Worm (Caenorhabditis elegans) whole organism, L4 larva: ENCODE results near the gene nhr-288.
A peak's percentile ranks its signal among the peaks of the same experiment; 100 is the strongest.
"Not testable (repeated sequence)": the region's sequence is repeated elsewhere in the genome, so short reads cannot be mapped to it uniquely, and the experiment has no call there.

ENCODE experiments used
- F37D6.2 ChIP-seq: sonication (generic microtip); optimal IDR thresholded peaks from 2 replicates; lab custom pipeline; 2016; ENCODE audit warnings: mild to moderate bottlenecking, missing genetic modification characterization, missing compliant biosample characterization
- Y105C5A.15 ChIP-seq: fragments of 200-800 bp; sonication (Bioruptor generic); IDR thresholded peaks from 2 replicates; pipeline ENCODE4 v1.3.6; 2022; ENCODE audit warnings: missing genetic modification characterization, missing compliant biosample characterization
- Y75B8A.6 ChIP-seq: fragments of 200-800 bp; sonication (Bioruptor generic); IDR thresholded peaks from 2 replicates; pipeline ENCODE4 v1.3.6; 2022; ENCODE audit warnings: missing genetic modification reagents, missing genetic modification characterization, missing compliant biosample characterization
- ZK337.2 ChIP-seq: fragments of 200-800 bp; sonication (Bioruptor generic); IDR thresholded peaks from 2 replicates; pipeline ENCODE4 v1.3.6; 2022; ENCODE audit warnings: missing genetic modification reagents, missing genetic modification characterization, missing compliant biosample characterization
- aha-1 ChIP-seq: fragments of 150-350 bp; peaks from one replicate; lab custom pipeline; 2014; ENCODE audit warnings: missing biosample characterization, missing genetic modification characterization
- ceh-20 ChIP-seq: fragments of 200-800 bp; sonication (Bioruptor generic); IDR thresholded peaks from 2 replicates; pipeline ENCODE4 v1.3.6; 2022; ENCODE audit warnings: missing genetic modification reagents, missing genetic modification characterization, missing compliant biosample characterization
- ceh-28 ChIP-seq: fragments of 150-350 bp; optimal IDR thresholded peaks from 2 replicates; lab custom pipeline; 2014; ENCODE audit warnings: missing biosample characterization, missing genetic modification reagents, missing genetic modification characterization
- ceh-62 ChIP-seq: sonication (generic microtip); optimal IDR thresholded peaks from 2 replicates; lab custom pipeline; 2017; ENCODE audit warnings: missing biosample characterization, missing genetic modification characterization
- ceh-82 ChIP-seq: sonication (generic microtip); optimal IDR thresholded peaks from 2 replicates; lab custom pipeline; 2017; ENCODE audit warnings: missing biosample characterization, missing genetic modification characterization
- cey-2 ChIP-seq: sonication (generic microtip); optimal IDR thresholded peaks from 3 replicates; lab custom pipeline; 2017; ENCODE audit warnings: missing genetic modification characterization, mild to moderate bottlenecking, missing compliant biosample characterization, antibody characterized with exemption, borderline replicate concordance; ENCODE audit not compliant: insufficient read depth
- daf-8 ChIP-seq: fragments of 200-800 bp; sonication (Bioruptor generic); IDR thresholded peaks from 2 replicates; pipeline ENCODE4 v1.3.6; 2022; ENCODE audit warnings: missing genetic modification characterization, missing compliant biosample characterization
- dmd-8 ChIP-seq: fragments of 200-800 bp; sonication (Bioruptor generic); IDR thresholded peaks from 2 replicates; pipeline ENCODE4 v1.3.6; 2022; ENCODE audit warnings: missing genetic modification characterization, missing compliant biosample characterization
- dpl-1 ChIP-seq: fragments of 150-350 bp; optimal IDR thresholded peaks from 2 replicates; lab custom pipeline; 2014; ENCODE audit warnings: missing biosample characterization, missing genetic modification reagents, missing genetic modification characterization
- dve-1 ChIP-seq: sonication (generic microtip); optimal IDR thresholded peaks from 2 replicates; lab custom pipeline; 2017; ENCODE audit warnings: antibody characterized with exemption, mild to moderate bottlenecking, missing genetic modification characterization, missing compliant biosample characterization; ENCODE audit not compliant: insufficient read depth
- egl-27 ChIP-seq: sonication (generic microtip); optimal IDR thresholded peaks from 3 replicates; lab custom pipeline; 2017; ENCODE audit warnings: missing biosample characterization, missing genetic modification reagents, missing genetic modification characterization
- gei-8 ChIP-seq: fragments of 200-800 bp; sonication (Bioruptor generic); optimal IDR thresholded peaks from 2 replicates; lab custom pipeline; 2018; ENCODE audit warnings: mild to moderate bottlenecking, missing genetic modification characterization, missing compliant biosample characterization
- hif-1 ChIP-seq, 2 experiments: sonication (generic microtip); optimal IDR thresholded peaks; 2 replicates each; lab custom pipeline; 2016 to 2017; ENCODE audit warnings: missing compliant biosample characterization in 2 of 2, missing genetic modification characterization in 2 of 2, missing genetic modification reagents in 2 of 2, missing genotype in 2 of 2, mild to moderate bottlenecking in 1 of 2
- hlh-30 ChIP-seq: sonication (generic microtip); optimal IDR thresholded peaks from 2 replicates; lab custom pipeline; 2017; ENCODE audit warnings: antibody characterized with exemption, mild to moderate bottlenecking, missing genetic modification characterization, missing compliant biosample characterization; ENCODE audit not compliant: insufficient read depth
- hmg-1.1 ChIP-seq: fragments of 200-800 bp; sonication (Bioruptor generic); IDR thresholded peaks from 2 replicates; pipeline ENCODE4 v1.3.6; 2022; ENCODE audit warnings: missing genetic modification reagents, missing genetic modification characterization, missing compliant biosample characterization
- lin-15B ChIP-seq: fragments of 150-350 bp; sonication (generic microtip); optimal IDR thresholded peaks from 3 replicates; lab custom pipeline; 2014; ENCODE audit warnings: missing biosample characterization, missing genetic modification characterization
- lin-39 ChIP-seq: fragments of 150-350 bp; optimal IDR thresholded peaks from 2 replicates; lab custom pipeline; 2014; ENCODE audit warnings: missing biosample characterization, missing genetic modification reagents, missing genetic modification characterization
- madf-5 ChIP-seq, 2 experiments: fragments of 200-800 bp; sonication (Bioruptor generic); IDR thresholded peaks; 2 replicates each; pipeline ENCODE4 v1.3.6; 2022; ENCODE audit warnings: missing compliant biosample characterization in 2 of 2, missing genetic modification characterization in 2 of 2
- mdt-29 ChIP-seq: fragments of 200-800 bp; sonication (Bioruptor generic); IDR thresholded peaks from 2 replicates; pipeline ENCODE4 v1.3.6; 2022; ENCODE audit warnings: missing genetic modification reagents, missing genetic modification characterization, missing compliant biosample characterization
- mxl-3 ChIP-seq: fragments of 200-800 bp; sonication (Bioruptor generic); optimal IDR thresholded peaks from 2 replicates; lab custom pipeline; 2018; ENCODE audit warnings: mild to moderate bottlenecking, missing genetic modification characterization, missing compliant biosample characterization
- nhr-10 ChIP-seq: fragments of 150-350 bp; optimal IDR thresholded peaks from 2 replicates; lab custom pipeline; 2014; ENCODE audit warnings: missing biosample characterization, missing genetic modification characterization
- nhr-102 ChIP-seq: sonication (generic microtip); optimal IDR thresholded peaks from 2 replicates; lab custom pipeline; 2016; ENCODE audit warnings: mild to moderate bottlenecking, missing genetic modification characterization, moderate library complexity, missing compliant biosample characterization
- nhr-25 ChIP-seq: sonication (generic microtip); optimal IDR thresholded peaks from 2 replicates; lab custom pipeline; 2017; ENCODE audit warnings: missing genetic modification characterization, mild to moderate bottlenecking, missing compliant biosample characterization, antibody characterized with exemption, moderate library complexity, borderline replicate concordance; ENCODE audit not compliant: insufficient read depth
- php-3 ChIP-seq: fragments of 200-800 bp; sonication (Bioruptor generic); IDR thresholded peaks from 2 replicates; pipeline ENCODE4 v1.3.6; 2022; ENCODE audit warnings: missing genetic modification reagents, missing genetic modification characterization, missing compliant biosample characterization
- unc-62 ChIP-seq, 3 experiments: fragments of 150-350 bp in 1 of 3; sonication (generic microtip); optimal IDR thresholded peaks in 2 of 3; peaks in 1 of 3; 1 replicate in 1 of 3; 2 replicates in 2 of 3; lab custom pipeline; 2014 to 2017; ENCODE audit warnings: missing biosample characterization in 3 of 3, missing genetic modification characterization in 3 of 3, missing genetic modification reagents in 3 of 3, missing genotype in 1 of 3
- zag-1 ChIP-seq: fragments of 150-350 bp; optimal IDR thresholded peaks from 2 replicates; lab custom pipeline; 2014; ENCODE audit warnings: missing biosample characterization, missing genetic modification characterization

Gene nhr-288

DNA sequence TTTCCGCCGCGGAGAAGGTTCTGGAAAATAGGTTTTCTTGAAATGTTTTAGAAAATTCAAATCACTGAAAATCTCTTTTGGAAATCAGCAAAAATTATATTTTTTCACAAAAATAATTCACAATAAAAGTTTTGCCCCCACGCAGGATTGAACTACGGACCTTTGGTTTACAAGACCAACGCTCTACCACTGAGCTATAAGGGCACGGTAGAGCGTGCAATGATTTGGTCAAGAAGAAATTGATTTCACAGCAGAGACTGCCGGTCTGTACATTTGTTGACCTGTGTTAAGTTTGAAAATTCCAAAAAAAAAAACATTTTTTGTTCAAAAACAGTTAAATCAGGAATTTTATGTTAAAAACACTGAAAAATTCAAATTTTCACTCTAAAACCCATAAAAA lies 29.9 kb upstream of the nhr-288 start (continued):
- TF ChIP-seq mxl-3 (GFP tag; lab: Kevin White, UChicago) (no peak), ZK337.2 (GFP tag; lab: Robert Waterston, UW) (0 out of 2 replicates have a peak, but pooled peaks have one; percentile 23)

DNA sequence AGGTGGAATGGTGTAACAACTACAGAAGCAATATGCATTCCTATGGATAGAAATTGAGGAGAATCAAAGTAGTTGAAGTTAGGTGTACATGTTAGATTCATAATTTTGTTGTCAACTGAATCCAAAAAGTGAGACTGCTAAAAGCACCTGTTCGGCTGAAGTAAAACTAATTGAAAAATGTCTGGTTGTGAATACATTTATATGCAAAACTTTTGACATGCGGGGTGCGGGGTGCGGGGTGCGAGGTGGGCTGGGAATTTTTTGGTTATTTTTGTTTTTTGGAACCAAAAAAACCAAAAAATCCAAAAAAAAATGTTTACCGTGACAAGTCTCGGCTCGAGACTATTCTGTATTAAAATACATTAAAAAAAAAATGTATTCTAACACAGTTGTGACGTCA lies 27.7 kb upstream of the nhr-288 start, which contains the start of gene srh-207:
Gene srh-207, minus strand, starts transcription at position 101 of the 400 bp plus-strand sequence.
- no peak for TF ChIP-seq egl-27
- TF ChIP-seq, all 104 proteins: peak for 0

DNA sequence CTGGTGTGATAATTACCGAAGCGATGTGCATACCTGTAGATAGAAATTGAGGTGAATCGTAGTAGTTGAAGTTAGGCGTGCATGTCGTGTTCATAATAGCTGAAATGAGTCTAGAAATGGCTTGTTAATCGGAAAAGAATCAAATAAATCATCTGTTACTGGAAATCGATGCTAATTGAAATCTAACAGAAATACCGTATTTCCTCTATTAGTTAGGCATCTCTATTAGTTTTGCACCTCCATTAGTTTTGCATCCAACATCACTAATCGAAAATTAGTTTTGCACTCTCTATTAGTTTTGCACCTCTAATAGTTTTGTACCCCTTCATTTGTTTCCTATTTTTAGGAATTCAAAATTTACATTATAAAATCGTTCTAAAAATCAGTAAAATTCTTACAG lies 22.3 kb upstream of the nhr-288 start, which contains the start of gene srh-209:
Gene srh-209, minus strand, starts transcription at position 101 of the 400 bp plus-strand sequence.
- not testable (repeated sequence) for TF ChIP-seq Y75B8A.6 (GFP tag; lab: Robert Waterston, UW); ceh-62 (tag; lab: Kevin White, UChicago); dve-1

DNA sequence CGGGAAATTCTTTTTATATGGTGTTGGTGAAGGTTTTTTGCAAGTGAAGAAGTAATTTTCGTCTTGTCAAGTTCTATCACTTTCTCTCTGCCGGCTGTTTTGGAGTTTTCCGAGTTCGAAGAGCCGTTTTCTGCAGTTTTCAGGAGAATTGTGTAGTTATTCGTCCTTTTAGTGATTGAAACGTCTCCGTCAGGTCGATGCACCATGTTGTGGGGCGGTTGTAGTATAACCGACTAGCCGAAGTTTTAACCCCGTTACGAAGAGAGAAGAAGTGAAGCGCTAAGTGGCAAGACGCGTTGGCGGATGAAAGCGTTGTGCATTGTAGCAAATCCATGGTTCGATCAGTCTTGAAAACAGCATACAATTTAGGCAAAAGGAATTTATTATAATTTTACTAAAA lies 20.3 kb upstream of the nhr-288 start:
- TF ChIP-seq daf-8 (GFP tag; lab: Robert Waterston, UW) (no peak), aha-1 (tag; lab: Kevin White, UChicago) (peak; percentile 4), php-3 (GFP tag; lab: Robert Waterston, UW) (no peak), Y105C5A.15 (GFP tag; lab: Robert Waterston, UW) (no peak)
- TF ChIP-seq, all 104 proteins: peak for 1

DNA sequence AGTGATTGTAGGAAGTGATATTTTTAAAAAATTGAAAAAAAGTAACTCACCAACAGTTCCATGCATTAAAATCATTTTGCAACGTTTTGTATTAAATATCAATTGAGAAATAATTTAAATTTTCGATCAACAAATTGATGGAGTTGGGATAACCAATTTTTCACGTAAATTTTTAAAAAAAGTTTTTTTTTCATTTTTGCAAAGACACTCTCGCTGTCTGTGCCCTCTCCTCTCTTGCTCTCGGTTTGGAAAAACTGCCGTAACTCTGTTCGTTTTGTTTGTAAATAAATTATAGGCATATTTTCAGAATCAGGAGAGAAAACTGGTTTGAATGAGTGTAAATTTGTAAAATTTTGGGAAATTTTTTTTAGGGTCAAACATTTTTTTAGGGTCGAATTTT lies 15.3 kb upstream of the nhr-288 start, which contains the start of gene Y51A2B.16:
Gene Y51A2B.16, minus strand, starts transcription at position 101 of the 400 bp plus-strand sequence.
- no peak for TF ChIP-seq hlh-30 (tag; lab: Kevin White, UChicago)
- no peak for TF ChIP-seq nhr-25 (tag; lab: Kevin White, UChicago)
- TF ChIP-seq unc-62 (GFP tag; optimal IDR thresholded peaks at IDR 0.05 in 1 of 2; lab: Kevin White, UChicago): no peak
- TF ChIP-seq unc-62 (tag; optimal IDR thresholded peaks at IDR 0.05; lab: Kevin White, UChicago): no peak
- TF ChIP-seq, all 104 proteins: peak for 0

DNA sequence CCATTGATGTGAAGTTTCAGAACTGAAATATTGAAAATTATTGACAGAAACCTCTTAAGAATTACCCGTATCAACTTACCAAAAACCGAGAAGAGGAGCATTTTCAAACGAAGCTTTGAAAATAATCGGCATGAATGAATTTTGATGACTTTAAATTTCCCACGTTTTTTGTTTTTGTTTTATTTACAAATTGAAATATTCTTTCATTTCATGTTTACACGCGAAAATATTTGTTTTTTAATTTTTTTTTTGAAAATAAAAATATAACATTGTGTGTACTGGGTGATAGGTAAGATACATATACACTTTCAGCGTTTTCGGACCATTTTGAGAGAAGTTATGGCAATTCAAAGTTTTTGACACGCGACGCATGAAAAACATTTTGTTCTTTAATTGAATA lies 13.2 kb upstream of the nhr-288 start, which contains the start of gene Y51A2B.9:
Gene Y51A2B.9, minus strand, starts transcription at position 101 of the 400 bp plus-strand sequence.
- TF ChIP-seq ceh-28 (no peak), ceh-82 (tag; lab: Kevin White, UChicago) (no peak), hlh-30 (tag; lab: Kevin White, UChicago) (no peak), dmd-8 (GFP tag; lab: Robert Waterston, UW) (no peak), nhr-10 (tag; lab: Kevin White, UChicago) (no peak), gei-8 (no peak), zag-1 (tag; lab: Kevin White, UChicago) (no peak), ceh-20 (no peak), hmg-1.1 (no peak), madf-5 (GFP tag; IDR thresholded peaks at IDR 0.05; lab: Robert Waterston, UW) (no peak)

DNA sequence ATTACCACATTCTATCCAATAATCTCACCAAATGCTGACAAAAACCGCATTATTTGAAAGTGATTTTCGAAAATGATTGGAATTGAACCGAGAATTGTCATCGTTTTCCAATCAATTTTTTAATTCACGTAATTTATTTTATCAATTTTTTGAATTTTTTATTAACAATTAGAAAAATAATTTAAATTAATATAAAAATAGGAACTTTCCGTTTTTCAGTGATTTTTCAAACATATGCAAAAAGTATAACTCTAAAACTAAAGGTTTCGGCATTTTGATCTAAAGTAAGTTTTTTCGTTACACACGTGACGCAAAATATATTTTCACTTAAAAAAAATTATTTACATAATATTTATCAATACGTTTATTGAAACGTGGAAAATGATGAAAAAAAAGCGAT lies 11.7 kb upstream of the nhr-288 start, which contains the start of gene Y51A2B.6:
Gene Y51A2B.6, minus strand, starts transcription at position 101 of the 400 bp plus-strand sequence.
- TF ChIP-seq php-3 (GFP tag; lab: Robert Waterston, UW) (no peak), F37D6.2 (tag; lab: Kevin White, UChicago) (no peak), dpl-1 (no peak), nhr-102 (tag; lab: Kevin White, UChicago) (no peak), cey-2 (tag; lab: Kevin White, UChicago) (no peak), mdt-29 (no peak), lin-15B (tag; lab: Kevin White, UChicago) (no peak), hif-1 (tag; optimal IDR thresholded peaks at IDR 0.05; lab: Kevin White, UChicago) (no peak), lin-39 (tag; lab: Kevin White, UChicago) (no peak)
